Fruit fly (Drosophila melanogaster) S2 (cell line): Measurements from ENCODE around the gene CG15373.

ENCODE experiments used
- CG8478 ChIP-seq: fragments of >200 bp; optimal IDR thresholded peaks from 2 replicates; lab custom pipeline; 2018
- CTCF ChIP-seq, 2 experiments: fragments of >200 bp; optimal IDR thresholded peaks; 2 replicates each; lab custom pipeline; 2018

CG15373 gene

DNA sequence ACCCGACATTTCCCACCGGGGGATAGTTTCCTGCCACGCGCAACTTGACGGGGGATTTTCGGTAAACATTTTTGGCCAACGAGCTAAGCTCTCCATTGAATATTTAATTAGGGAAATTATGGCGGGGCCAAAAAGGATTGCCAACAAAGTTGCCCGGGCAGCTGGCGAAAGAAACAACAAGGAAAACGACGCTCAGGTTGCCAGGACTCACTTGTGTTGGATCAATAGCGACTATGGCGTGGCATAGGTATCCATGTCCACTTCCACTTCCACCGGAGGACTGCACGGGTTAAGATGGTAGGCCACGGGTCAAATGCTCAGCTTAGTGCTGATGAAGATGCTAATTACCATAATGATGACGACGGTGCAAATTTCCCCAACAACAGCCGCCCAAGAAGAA lies at the start of gene CG15373:
Gene CG15373, plus strand, starts transcription at position 301 of the 400 bp plus-strand sequence.
- TF ChIP-seq CTCF (optimal IDR thresholded peaks at IDR 0.05; lab: Kevin White, UChicago) (no peak), CG8478 (no peak)

DNA sequence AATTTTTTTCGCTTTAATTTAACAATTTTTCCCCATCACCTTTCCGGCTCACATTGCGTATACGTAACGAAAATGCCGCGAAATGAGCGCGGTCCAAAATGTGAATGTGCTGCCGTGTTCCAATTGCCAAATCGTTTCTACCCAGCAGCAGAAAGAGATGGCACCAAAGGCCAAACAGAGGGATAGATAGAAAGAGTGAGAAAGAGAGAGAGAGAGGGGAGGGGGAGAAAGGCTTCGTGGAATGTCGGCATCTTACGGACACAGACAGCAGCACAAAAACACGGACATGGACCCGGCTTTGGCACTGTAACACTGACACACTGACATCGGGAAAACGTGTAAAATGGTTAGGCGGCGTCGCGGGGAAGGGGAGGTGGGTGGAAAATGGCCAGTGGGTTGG lies 48.3 kb upstream of the CG15373 start:
- no peak for TF ChIP-seq CG8478
- no peak for TF ChIP-seq CTCF (optimal IDR thresholded peaks at IDR 0.05; lab: Kevin White, UChicago)

- TF ChIP-seq CTCF (optimal IDR thresholded peaks at IDR 0.05; lab: Kevin White, UChicago), result no peak
These were observed 39.8 kb upstream of the CG15373 start for dm6 chrX:18003772-18004569.

DNA sequence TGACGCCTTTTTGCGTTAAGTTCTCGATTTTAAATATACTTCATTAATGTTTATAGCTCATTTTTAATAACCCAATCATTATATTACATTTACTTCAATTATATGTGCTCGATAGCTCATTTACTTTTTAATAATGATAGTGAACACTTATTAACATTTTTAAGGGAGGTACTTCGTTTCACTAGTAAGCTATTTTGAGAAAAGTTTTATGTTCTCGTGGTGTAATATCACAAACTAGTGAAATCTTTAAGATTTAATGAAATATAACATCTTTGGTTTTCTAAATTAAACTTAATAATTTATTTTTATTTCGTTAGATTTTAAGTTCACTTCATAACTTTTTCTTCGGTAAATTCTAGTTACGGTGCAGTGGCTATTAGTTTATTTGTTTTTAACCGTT lies 36.3 kb upstream of the CG15373 start, which contains the start of gene CG12672:
Gene CG12672, minus strand, starts transcription at position 101 of the 400 bp plus-strand sequence.
- no peak for TF ChIP-seq CG8478
- no peak for TF ChIP-seq CTCF (optimal IDR thresholded peaks at IDR 0.05; lab: Kevin White, UChicago)

DNA sequence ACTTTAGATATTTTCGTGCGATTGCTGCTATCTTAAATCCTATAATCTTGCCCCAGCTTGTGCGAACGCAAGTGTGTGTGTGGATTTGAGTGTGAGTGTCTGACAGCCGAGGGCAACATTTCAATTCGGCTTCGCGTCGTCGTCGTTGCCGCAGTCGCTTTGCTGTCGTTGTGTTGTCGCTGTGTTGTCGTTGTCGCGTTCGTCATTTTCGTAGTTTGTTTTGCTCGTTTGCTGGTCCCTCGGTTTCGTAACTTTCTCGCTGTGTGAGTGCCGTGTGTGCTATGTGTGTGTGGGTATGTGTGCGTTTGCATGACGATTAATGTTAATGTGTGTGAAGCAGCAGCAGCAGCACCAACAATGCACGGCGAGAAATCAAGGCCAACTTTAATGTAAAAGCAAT lies 34.4 kb upstream of the CG15373 start:
- no peak for TF ChIP-seq CG8478
- no peak for TF ChIP-seq CTCF (optimal IDR thresholded peaks at IDR 0.05; lab: Kevin White, UChicago)

DNA sequence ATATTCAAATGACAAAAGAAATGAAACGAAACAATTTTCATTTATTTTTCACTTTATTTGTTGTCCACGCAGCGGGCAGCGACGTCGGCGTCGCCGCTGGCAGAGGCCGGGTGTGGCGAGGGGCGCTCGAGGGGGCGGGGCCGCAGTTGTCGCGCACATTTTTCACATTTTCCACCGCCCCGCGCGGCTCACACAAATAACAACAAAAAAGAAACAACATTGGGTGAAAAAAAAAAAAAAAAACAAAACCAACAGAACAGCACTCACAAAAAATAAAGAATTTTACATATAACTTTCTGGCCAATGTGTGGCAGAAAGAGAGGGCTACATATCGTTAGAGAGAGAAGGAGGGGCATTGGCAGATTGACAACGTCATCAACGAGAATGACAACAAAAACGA lies 29.2 kb upstream of the CG15373 start:
- TF ChIP-seq CG8478 (no peak), CTCF (optimal IDR thresholded peaks at IDR 0.05; lab: Kevin White, UChicago) (no peak)

DNA sequence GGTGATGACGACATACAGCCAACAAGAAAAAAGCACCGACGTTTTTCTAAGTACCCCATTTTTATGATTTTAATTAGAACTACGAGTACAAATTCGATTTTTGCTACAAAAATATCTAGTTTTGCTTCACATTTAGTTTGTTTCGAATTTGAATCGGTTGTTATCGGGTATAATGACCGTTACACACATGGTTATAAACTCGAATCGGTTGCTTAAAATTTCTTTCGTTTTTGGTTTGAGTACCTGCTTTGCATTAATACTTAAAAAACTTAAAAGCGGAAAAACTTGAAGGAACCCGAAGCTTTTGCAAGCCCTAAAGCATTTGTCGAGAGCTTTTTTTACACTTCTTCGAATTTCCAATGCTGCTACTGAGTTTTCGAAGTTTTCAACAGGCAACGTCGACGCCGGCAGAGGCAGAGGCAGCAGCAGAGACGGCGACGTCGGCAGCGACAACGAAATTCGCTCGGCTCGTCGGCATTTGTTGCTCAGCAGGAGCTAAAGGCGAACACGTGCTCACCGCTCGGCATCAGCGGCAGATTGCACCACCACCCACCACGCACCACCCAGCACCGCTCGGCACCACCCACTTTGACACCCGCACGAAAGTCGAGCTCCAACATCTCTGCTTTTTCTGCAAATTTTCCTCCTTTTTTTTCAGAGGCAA lies 25.2 kb upstream of the CG15373 start:
- TF ChIP-seq CTCF (optimal IDR thresholded peaks at IDR 0.05; lab: Kevin White, UChicago) (no peak), CG8478 (no peak)

dm6 chrX:18023615-18024163 lies 20.1 kb upstream of the CG15373 start, which contains the start of gene CG6867:
CG6867 (plus strand) TSS chrX:18023870.
- no peak for TF ChIP-seq CTCF (optimal IDR thresholded peaks at IDR 0.05; lab: Kevin White, UChicago)
- TF ChIP-seq CG8478, result no peak

dm6 chrX:18052135-18052534 lies 8.3 kb downstream of the CG15373 start:
- TF ChIP-seq CTCF (optimal IDR thresholded peaks at IDR 0.05; lab: Kevin White, UChicago) (peak; percentile 79 to 84), CG8478 (no peak)

DNA sequence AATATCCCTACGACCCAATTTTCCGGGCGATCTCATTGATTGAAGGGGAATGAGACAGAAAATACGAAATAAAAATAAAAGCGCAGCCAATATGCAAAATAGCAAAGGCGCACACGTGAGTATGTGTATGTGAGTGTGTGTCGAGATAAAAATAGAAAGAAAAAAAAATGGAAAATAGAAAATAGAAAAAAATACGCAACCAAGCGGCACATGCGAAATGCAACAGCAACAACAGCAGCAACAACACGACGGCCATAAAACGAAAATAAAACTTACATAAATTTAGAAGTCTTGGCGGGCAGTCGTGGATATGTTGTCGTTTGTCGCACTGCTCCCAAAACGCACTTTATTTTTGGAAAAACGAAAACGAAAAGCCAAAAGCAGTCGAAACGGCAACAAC lies 13.4 kb downstream of the CG15373 start:
- TF ChIP-seq CG8478, result no peak
- no peak for TF ChIP-seq CTCF (optimal IDR thresholded peaks at IDR 0.05; lab: Kevin White, UChicago)

DNA sequence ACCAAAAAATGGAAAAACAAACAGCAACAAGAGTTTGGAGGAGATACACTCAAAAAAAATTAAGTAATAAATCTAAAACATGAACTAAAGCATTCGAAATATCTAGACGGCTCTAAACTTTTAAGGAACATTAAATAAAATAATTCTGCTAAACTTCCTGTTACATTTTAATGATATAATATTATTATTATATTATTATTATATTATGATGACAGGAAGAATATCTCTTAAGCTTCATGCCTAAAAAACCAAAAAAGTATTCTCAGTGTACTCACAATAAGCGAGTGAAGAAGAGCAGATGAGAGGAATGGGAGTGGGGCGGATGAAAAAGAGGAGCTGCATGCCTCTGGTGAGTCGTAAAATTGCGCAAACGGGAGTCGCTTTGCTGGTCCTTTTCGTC lies 14.3 kb downstream of the CG15373 start:
- TF ChIP-seq CG8478, result no peak
- no peak for TF ChIP-seq CTCF (optimal IDR thresholded peaks at IDR 0.05; lab: Kevin White, UChicago)

DNA sequence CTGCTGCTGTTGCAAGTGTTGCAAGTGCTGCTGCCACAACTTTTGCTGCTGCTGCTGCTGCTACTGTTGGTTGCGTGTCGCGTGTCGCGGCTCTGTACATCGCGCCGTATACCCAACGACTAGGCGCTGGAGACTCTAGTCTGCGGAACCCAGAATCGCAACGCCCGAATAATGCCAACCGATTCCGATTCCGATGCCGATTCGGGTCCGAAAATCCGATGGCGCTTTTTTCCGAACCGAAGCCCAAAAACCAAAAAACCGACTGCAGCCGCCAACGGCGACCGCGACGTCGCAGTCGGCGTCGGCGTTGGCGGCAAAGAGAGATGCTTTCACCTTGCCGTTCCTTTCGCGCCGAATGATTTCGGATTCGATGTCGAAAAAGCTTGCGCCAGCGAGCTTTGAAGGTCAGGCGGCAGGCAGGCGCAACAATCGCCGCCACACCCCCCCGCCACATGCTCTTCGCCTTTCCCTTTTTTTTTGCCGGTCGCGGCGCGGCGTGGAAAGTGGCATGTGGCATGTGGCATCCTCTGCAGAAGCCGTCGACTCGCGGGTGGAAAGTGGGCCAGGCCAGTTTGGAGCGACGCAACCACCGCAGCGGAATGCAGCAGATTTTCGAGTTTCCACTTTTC lies 19.5 kb downstream of the CG15373 start, which contains the start of gene Sh:
Gene Sh, minus strand, starts transcription at position 104 of the 629 bp plus-strand sequence.
- TF ChIP-seq CG8478 (no peak), CTCF (optimal IDR thresholded peaks at IDR 0.05; lab: Kevin White, UChicago) (no peak)

DNA sequence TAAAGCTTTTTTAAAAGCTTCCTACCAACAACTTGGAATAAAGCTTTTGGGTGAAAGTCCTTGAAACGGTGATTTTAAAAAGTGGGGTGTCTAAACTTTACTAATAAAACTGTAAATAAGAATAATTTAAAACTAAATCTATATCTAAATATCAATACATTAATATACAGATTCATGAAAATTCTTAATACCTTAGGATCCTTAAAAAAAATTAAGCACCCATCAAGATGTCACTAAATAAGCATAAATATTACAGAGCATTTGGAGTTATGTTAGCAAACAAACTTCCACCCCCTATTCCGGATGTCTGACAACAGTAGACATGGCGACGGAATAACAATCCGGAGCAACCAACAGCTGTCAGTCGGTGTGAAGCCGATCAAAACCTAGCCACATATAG lies 20.4 kb downstream of the CG15373 start, which contains the start of gene Dhc16F:
Gene Dhc16F, plus strand, starts transcription at position 301 of the 400 bp plus-strand sequence.
- TF ChIP-seq CTCF (optimal IDR thresholded peaks at IDR 0.05; lab: Kevin White, UChicago), result no peak
- TF ChIP-seq CG8478, result no peak

DNA sequence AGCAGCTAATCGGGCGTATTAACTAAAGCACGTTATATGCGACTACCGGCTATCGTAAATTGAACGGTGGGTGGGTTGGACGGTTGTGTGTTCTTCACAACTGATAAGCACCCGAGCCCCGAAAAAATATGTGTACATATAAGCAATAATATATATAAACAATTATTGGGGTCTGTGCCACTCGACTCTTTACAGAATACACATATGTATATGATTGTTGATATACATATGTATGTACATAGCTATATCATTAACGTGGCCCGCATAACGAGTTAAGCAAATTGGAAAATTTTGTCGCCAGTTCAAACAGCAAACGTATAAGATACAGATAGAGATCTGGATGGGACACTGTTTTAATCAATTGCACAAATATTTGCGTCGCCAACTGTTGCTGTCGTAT lies 38.9 kb downstream of the CG15373 start:
- no peak for TF ChIP-seq CTCF (optimal IDR thresholded peaks at IDR 0.05; lab: Kevin White, UChicago)
- no peak for TF ChIP-seq CG8478
